Worm (Caenorhabditis elegans) whole organism, L2 larva: Measurements from ENCODE around the gene C18D11.1.

ENCODE experiments used
- C34F6.9 ChIP-seq: fragments of 150-350 bp; optimal IDR thresholded peaks from 2 replicates; lab custom pipeline; 2014; ENCODE audit warnings: missing biosample characterization, missing genetic modification characterization
- F13H6.1 ChIP-seq: sonication (generic microtip); optimal IDR thresholded peaks from 2 replicates; lab custom pipeline; 2016; ENCODE audit warnings: missing genetic modification characterization, missing compliant biosample characterization
- R02D3.7 ChIP-seq: fragments of 150-350 bp; optimal IDR thresholded peaks from 2 replicates; lab custom pipeline; 2014; ENCODE audit warnings: missing biosample characterization, missing genetic modification characterization
- Y55F3AM.14 ChIP-seq: fragments of 200-800 bp; sonication (Bioruptor generic); optimal IDR thresholded peaks from 2 replicates; lab custom pipeline; 2018; ENCODE audit warnings: mild to moderate bottlenecking, missing genetic modification characterization, missing compliant biosample characterization
- ZK546.5 ChIP-seq: sonication (generic microtip); optimal IDR thresholded peaks from 2 replicates; lab custom pipeline; 2017; ENCODE audit warnings: missing biosample characterization, missing genetic modification characterization
- alr-1 ChIP-seq: fragments of 150-350 bp; optimal IDR thresholded peaks from 2 replicates; lab custom pipeline; 2014; ENCODE audit warnings: missing biosample characterization, missing genetic modification characterization
- aly-2 ChIP-seq: fragments of 150-350 bp; optimal IDR thresholded peaks from 2 replicates; lab custom pipeline; 2014; ENCODE audit warnings: missing biosample characterization, missing genetic modification characterization
- ama-1 ChIP-seq: fragments of 150-350 bp; optimal IDR thresholded peaks from 2 replicates; lab custom pipeline; 2018; ENCODE audit warnings: inconsistent platforms
- blmp-1 ChIP-seq: sonication (generic microtip); optimal IDR thresholded peaks from 2 replicates; lab custom pipeline; 2017; ENCODE audit warnings: missing genetic modification characterization, mild to moderate bottlenecking, missing compliant biosample characterization, antibody characterized with exemption, moderate library complexity; ENCODE audit not compliant: insufficient read depth
- crh-2 ChIP-seq: sonication (generic microtip); optimal IDR thresholded peaks from 2 replicates; lab custom pipeline; 2017; ENCODE audit warnings: missing biosample characterization, missing genetic modification characterization
- dmd-4 ChIP-seq: sonication (generic microtip); optimal IDR thresholded peaks from 2 replicates; lab custom pipeline; 2017; ENCODE audit warnings: missing biosample characterization, missing genetic modification characterization
- egl-27 ChIP-seq: sonication (generic microtip); optimal IDR thresholded peaks from 3 replicates; lab custom pipeline; 2017; ENCODE audit warnings: missing biosample characterization, missing genetic modification reagents, missing genetic modification characterization
- elt-1 ChIP-seq: fragments of 150-350 bp; optimal IDR thresholded peaks from 2 replicates; lab custom pipeline; 2014; ENCODE audit warnings: missing biosample characterization, missing genetic modification characterization
- elt-3 ChIP-seq: sonication (generic microtip); optimal IDR thresholded peaks from 2 replicates; lab custom pipeline; 2017; ENCODE audit warnings: missing biosample characterization, missing genetic modification characterization
- fos-1 ChIP-seq: fragments of 150-350 bp; optimal IDR thresholded peaks from 2 replicates; lab custom pipeline; 2014; ENCODE audit warnings: missing biosample characterization, missing genetic modification characterization
- gmeb-1 ChIP-seq: fragments of 150-350 bp; optimal IDR thresholded peaks from 2 replicates; lab custom pipeline; 2014; ENCODE audit warnings: missing biosample characterization, missing genetic modification characterization
- lin-11 ChIP-seq: fragments of 150-350 bp; sonication (generic microtip); optimal IDR thresholded peaks from 2 replicates; lab custom pipeline; 2014; ENCODE audit warnings: missing biosample characterization, missing genetic modification characterization, inconsistent platforms, mixed read lengths
- lin-13 ChIP-seq: fragments of 150-350 bp; optimal IDR thresholded peaks from 2 replicates; lab custom pipeline; 2014; ENCODE audit warnings: missing biosample characterization, missing genetic modification reagents, missing genetic modification characterization
- lin-39 ChIP-seq: fragments of 150-350 bp; optimal IDR thresholded peaks from 2 replicates; lab custom pipeline; 2014; ENCODE audit warnings: missing biosample characterization, missing genetic modification reagents, missing genetic modification characterization
- lsy-2 ChIP-seq, 2 experiments: fragments of 150-350 bp in 1 of 2; sonication (generic microtip) in 1 of 2; optimal IDR thresholded peaks; 2 replicates each; lab custom pipeline; 2014 to 2017; ENCODE audit warnings: missing biosample characterization in 2 of 2, missing genetic modification characterization in 2 of 2
- mab-5 ChIP-seq: fragments of 150-350 bp; optimal IDR thresholded peaks from 2 replicates; lab custom pipeline; 2014; ENCODE audit warnings: missing biosample characterization, missing genetic modification characterization
- mdl-1 ChIP-seq, 2 experiments: fragments of 150-350 bp in 1 of 2; sonication (generic microtip) in 1 of 2; optimal IDR thresholded peaks; 2 replicates each; lab custom pipeline; 2017; ENCODE audit warnings: missing biosample characterization in 2 of 2, missing genetic modification characterization in 2 of 2
- nhr-10 ChIP-seq: sonication (generic microtip); optimal IDR thresholded peaks from 2 replicates; lab custom pipeline; 2017; ENCODE audit warnings: missing biosample characterization, missing genetic modification characterization
- nhr-11 ChIP-seq: fragments of 150-350 bp; optimal IDR thresholded peaks from 2 replicates; lab custom pipeline; 2014; ENCODE audit warnings: missing biosample characterization, missing genetic modification characterization
- nhr-12 ChIP-seq: fragments of 150-350 bp; optimal IDR thresholded peaks from 2 replicates; lab custom pipeline; 2014; ENCODE audit warnings: missing biosample characterization, missing genetic modification characterization
- nhr-129 ChIP-seq: fragments of 150-350 bp; optimal IDR thresholded peaks from 2 replicates; lab custom pipeline; 2014; ENCODE audit warnings: missing biosample characterization, missing genetic modification characterization
- nhr-21 ChIP-seq: fragments of 150-350 bp; optimal IDR thresholded peaks from 2 replicates; lab custom pipeline; 2014; ENCODE audit warnings: missing biosample characterization, missing genetic modification characterization
- nhr-23 ChIP-seq: fragments of 150-350 bp; optimal IDR thresholded peaks from 2 replicates; lab custom pipeline; 2014; ENCODE audit warnings: missing biosample characterization, missing genetic modification reagents, missing genetic modification characterization
- nhr-237 ChIP-seq: fragments of 150-350 bp; optimal IDR thresholded peaks from 2 replicates; lab custom pipeline; 2014; ENCODE audit warnings: missing biosample characterization, missing genetic modification characterization
- nhr-25 ChIP-seq: fragments of 150-350 bp; sonication (generic microtip); optimal IDR thresholded peaks from 3 replicates; lab custom pipeline; 2014; ENCODE audit warnings: missing biosample characterization, missing genetic modification characterization
- nhr-6 ChIP-seq: fragments of 150-350 bp; optimal IDR thresholded peaks from 2 replicates; lab custom pipeline; 2014; ENCODE audit warnings: missing biosample characterization, missing genetic modification characterization
- nhr-77 ChIP-seq: fragments of 150-350 bp; optimal IDR thresholded peaks from 2 replicates; lab custom pipeline; 2014; ENCODE audit warnings: missing biosample characterization, missing genetic modification characterization
- peb-1 ChIP-seq: fragments of 150-350 bp; optimal IDR thresholded peaks from 2 replicates; lab custom pipeline; 2014; ENCODE audit warnings: missing biosample characterization, missing genetic modification characterization
- sem-4 ChIP-seq: fragments of 150-350 bp; optimal IDR thresholded peaks from 2 replicates; lab custom pipeline; 2014; ENCODE audit warnings: missing biosample characterization, missing genetic modification reagents, missing genetic modification characterization
- skn-1 ChIP-seq: sonication (generic microtip); optimal IDR thresholded peaks from 2 replicates; lab custom pipeline; 2017; ENCODE audit warnings: missing biosample characterization, missing genetic modification characterization
- sma-3 ChIP-seq: sonication (generic microtip); optimal IDR thresholded peaks from 2 replicates; lab custom pipeline; 2016; ENCODE audit warnings: missing genetic modification reagents, missing genetic modification characterization, missing compliant biosample characterization
- sma-9 ChIP-seq, 2 experiments: fragments of 150-350 bp in 1 of 2; sonication (generic microtip) in 1 of 2; optimal IDR thresholded peaks; 2 replicates each; lab custom pipeline; 2014 to 2016; ENCODE audit warnings: missing genetic modification characterization in 2 of 2, mild to moderate bottlenecking in 1 of 2, missing biosample characterization in 1 of 2, missing compliant biosample characterization in 1 of 2, missing genetic modification reagents in 1 of 2, moderate library complexity in 1 of 2
- snpc-4 ChIP-seq: fragments of 150-350 bp; optimal IDR thresholded peaks from 2 replicates; lab custom pipeline; 2014; ENCODE audit warnings: missing biosample characterization, missing genetic modification characterization
- unc-39 ChIP-seq: fragments of 150-350 bp; optimal IDR thresholded peaks from 2 replicates; lab custom pipeline; 2014; ENCODE audit warnings: missing biosample characterization, missing genetic modification characterization
- unc-55 ChIP-seq: fragments of 150-350 bp; sonication (generic microtip); optimal IDR thresholded peaks from 3 replicates; lab custom pipeline; 2014; ENCODE audit warnings: missing biosample characterization, missing genetic modification reagents, missing genetic modification characterization
- unc-62 ChIP-seq: fragments of 150-350 bp; optimal IDR thresholded peaks from 2 replicates; lab custom pipeline; 2014; ENCODE audit warnings: missing biosample characterization, missing genetic modification reagents, missing genetic modification characterization
- zag-1 ChIP-seq: fragments of 150-350 bp; optimal IDR thresholded peaks from 2 replicates; lab custom pipeline; 2014; ENCODE audit warnings: missing biosample characterization, missing genetic modification characterization
- ztf-1 ChIP-seq: fragments of 200-800 bp; sonication (Bioruptor generic); conservative IDR thresholded peaks from 2 replicates; pipeline ENCODE4 v1.3.6; 2022; ENCODE audit warnings: missing genetic modification characterization, missing compliant biosample characterization
- ztf-11 ChIP-seq: sonication (generic microtip); optimal IDR thresholded peaks from 2 replicates; lab custom pipeline; 2017; ENCODE audit warnings: missing biosample characterization, missing genetic modification characterization
- ztf-4 ChIP-seq: fragments of 150-350 bp; optimal IDR thresholded peaks from 2 replicates; lab custom pipeline; 2014; ENCODE audit warnings: missing biosample characterization, missing genetic modification characterization

Gene C18D11.1

ce11 chrIII:11833449-11833848 lies 17.1 kb downstream of the C18D11.1 start:
- no peak for TF ChIP-seq nhr-12 (tag; lab: Kevin White, UChicago)
- TF ChIP-seq F13H6.1 (tag; lab: Kevin White, UChicago) = no peak
- no peak for TF ChIP-seq ZK546.5 (tag; lab: Kevin White, UChicago)
- no peak for TF ChIP-seq aly-2 (tag; lab: Kevin White, UChicago)
- no peak for TF ChIP-seq snpc-4
- no peak for TF ChIP-seq dmd-4
- no peak for TF ChIP-seq mdl-1 (tag; optimal IDR thresholded peaks at IDR 0.05; lab: Kevin White, UChicago)
- no peak for TF ChIP-seq sma-3
- no peak for TF ChIP-seq sem-4
- TF ChIP-seq alr-1 (tag; lab: Kevin White, UChicago) = no peak

- TF ChIP-seq snpc-4 = no peak
- TF ChIP-seq C34F6.9 = peak; percentile 9
- peak; percentile 52 for TF ChIP-seq F13H6.1 (tag; lab: Kevin White, UChicago)
- TF ChIP-seq sem-4 = peak; percentile 44
- peak; percentile 12 for TF ChIP-seq sma-9 (GFP tag; optimal IDR thresholded peaks at IDR 0.05; lab: Kevin White, UChicago)
- no peak for TF ChIP-seq sma-9 (tag; optimal IDR thresholded peaks at IDR 0.05; lab: Kevin White, UChicago)
- no peak for TF ChIP-seq nhr-21
- TF ChIP-seq nhr-129 (tag; lab: Kevin White, UChicago) = peak; percentile 19
- TF ChIP-seq unc-55 = no peak
- TF ChIP-seq, all 48 proteins: peak for 5
Observed at ce11 chrIII:11834168-11834567, 17.8 kb downstream of the C18D11.1 start.

- TF ChIP-seq nhr-129 (tag; lab: Kevin White, UChicago) (peak; percentile 28), unc-55 (peak; percentile 8), nhr-237 (tag; lab: Kevin White, UChicago) (no peak), lsy-2 (tag; optimal IDR thresholded peaks at IDR 0.05; lab: Kevin White, UChicago) (peak in 1 of 2 experiments; percentile 38), snpc-4 (no peak), fos-1 (tag; lab: Kevin White, UChicago) (peak; percentile 48), blmp-1 (tag; lab: Kevin White, UChicago) (peak; percentile 18), elt-3 (no peak), crh-2 (tag; lab: Kevin White, UChicago) (peak; percentile 32), nhr-10 (tag; lab: Kevin White, UChicago) (no peak), sma-9 (GFP tag; optimal IDR thresholded peaks at IDR 0.05; lab: Kevin White, UChicago) (peak; percentile 10), sma-9 (tag; optimal IDR thresholded peaks at IDR 0.05; lab: Kevin White, UChicago) (no peak), R02D3.7 (tag; lab: Kevin White, UChicago) (no peak), C34F6.9 (no peak), egl-27 (tag; lab: Kevin White, UChicago) (no peak), nhr-11 (tag; lab: Kevin White, UChicago) (no peak), ZK546.5 (tag; lab: Kevin White, UChicago) (no peak), unc-62 (GFP tag; lab: Kevin White, UChicago) (no peak), sma-3 (no peak), nhr-12 (tag; lab: Kevin White, UChicago) (no peak), ztf-4 (no peak), nhr-25 (tag; lab: Kevin White, UChicago) (peak; percentile 11), ztf-11 (tag; lab: Kevin White, UChicago) (no peak), elt-1 (tag; lab: Kevin White, UChicago) (no peak), nhr-21 (no peak), gmeb-1 (tag; lab: Kevin White, UChicago) (no peak), unc-39 (tag; lab: Kevin White, UChicago) (no peak), skn-1 (tag; lab: Kevin White, UChicago) (peak; percentile 66)
Observed at ce11 chrIII:11834783-11835182, 18.4 kb downstream of the C18D11.1 start.

- TF ChIP-seq egl-27 (tag; lab: Kevin White, UChicago) (no peak), C34F6.9 (peak; percentile 36), nhr-23 (tag; lab: Kevin White, UChicago) (no peak), nhr-6 (tag; lab: Kevin White, UChicago) (no peak), nhr-10 (tag; lab: Kevin White, UChicago) (no peak), blmp-1 (tag; lab: Kevin White, UChicago) (no peak), peb-1 (tag; lab: Kevin White, UChicago) (no peak), unc-55 (no peak), crh-2 (tag; lab: Kevin White, UChicago) (peak; percentile 9), Y55F3AM.14 (GFP tag; lab: Kevin White, UChicago) (peak; percentile 13), nhr-237 (tag; lab: Kevin White, UChicago) (no peak), gmeb-1 (tag; lab: Kevin White, UChicago) (no peak), lin-13 (GFP tag; lab: Kevin White, UChicago) (no peak), ama-1 (lab: Kevin White, UChicago) (no peak), lin-39 (tag; lab: Kevin White, UChicago) (no peak), nhr-77 (tag; lab: Kevin White, UChicago) (no peak), fos-1 (tag; lab: Kevin White, UChicago) (no peak), mdl-1 (tag; optimal IDR thresholded peaks at IDR 0.05; lab: Kevin White, UChicago) (no peak), nhr-129 (tag; lab: Kevin White, UChicago) (peak; percentile 30), ztf-1 (GFP tag; lab: Robert Waterston, UW) (no peak), zag-1 (tag; lab: Kevin White, UChicago) (no peak), nhr-25 (tag; lab: Kevin White, UChicago) (no peak), skn-1 (tag; lab: Kevin White, UChicago) (no peak), mab-5 (tag; lab: Kevin White, UChicago) (no peak), elt-1 (tag; lab: Kevin White, UChicago) (no peak), lin-11 (tag; lab: Kevin White, UChicago) (peak; percentile 12), alr-1 (tag; lab: Kevin White, UChicago) (no peak), nhr-12 (tag; lab: Kevin White, UChicago) (no peak), R02D3.7 (tag; lab: Kevin White, UChicago) (no peak), ztf-11 (tag; lab: Kevin White, UChicago) (no peak)
Observed at ce11 chrIII:11836054-11836453, 19.7 kb downstream of the C18D11.1 start.
